Worm (Caenorhabditis elegans): ENCODE measurements around the gene F52D2.12.

The F52D2.12 gene

ce11 chrX:1977708-1978107 lies at the start of gene F52D2.12:
F52D2.12 (plus strand) TSS chrX:1978014.
- TF ChIP-seq nhr-67 (tag; optimal IDR thresholded peaks at IDR 0.05) (no peak), elt-3 (tag; optimal IDR thresholded peaks at IDR 0.05) (no peak), ceh-28 (tag; optimal IDR thresholded peaks at IDR 0.05) (no peak), lin-15B (tag; optimal IDR thresholded peaks at IDR 0.05) (no peak), nhr-43 (tag; optimal IDR thresholded peaks at IDR 0.05; ENCODE audit: poor library complexity, severe bottlenecking) (no peak), mdl-1 (tag; optimal IDR thresholded peaks at IDR 0.05) (no peak), zag-1 (tag; optimal IDR thresholded peaks at IDR 0.05) (no peak), nhr-25 (tag; optimal IDR thresholded peaks at IDR 0.05) (no peak), ztf-11 (tag; optimal IDR thresholded peaks at IDR 0.05) (no peak), nhr-28 (tag; optimal IDR thresholded peaks at IDR 0.05) (no peak), mml-1 (tag; optimal IDR thresholded peaks at IDR 0.05) (no peak), nhr-23 (tag; optimal IDR thresholded peaks at IDR 0.05) (no peak), elt-1 (tag; optimal IDR thresholded peaks at IDR 0.05) (no peak), skn-1 (tag; optimal IDR thresholded peaks at IDR 0.05) (no peak)

- TF ChIP-seq elt-3 (tag; optimal IDR thresholded peaks at IDR 0.05): no peak
- no peak for TF ChIP-seq ceh-16 (tag; optimal IDR thresholded peaks at IDR 0.05)
- no peak for TF ChIP-seq nfya-1 (tag; optimal IDR thresholded peaks at IDR 0.05; ENCODE audit: insufficient read depth)
- no peak for TF ChIP-seq lin-39 (tag; optimal IDR thresholded peaks at IDR 0.05)
- TF ChIP-seq ztf-4 (tag; optimal IDR thresholded peaks at IDR 0.05): no peak
- TF ChIP-seq ceh-28 (tag; optimal IDR thresholded peaks at IDR 0.05): no peak
- no peak for TF ChIP-seq egl-5 (tag; optimal IDR thresholded peaks at IDR 0.05)
- no peak for TF ChIP-seq nhr-67 (tag; optimal IDR thresholded peaks at IDR 0.05)
- TF ChIP-seq ceh-9 (tag; optimal IDR thresholded peaks at IDR 0.05): no peak
- no peak for TF ChIP-seq nhr-23 (tag; optimal IDR thresholded peaks at IDR 0.05)
- no peak for TF ChIP-seq nhr-76 (tag; optimal IDR thresholded peaks at IDR 0.05)
- no peak for TF ChIP-seq sea-2 (GFP tag; optimal IDR thresholded peaks at IDR 0.05)
- no peak for TF ChIP-seq zag-1 (tag; optimal IDR thresholded peaks at IDR 0.05)
- no peak for TF ChIP-seq unc-62 (GFP tag; optimal IDR thresholded peaks at IDR 0.05)
- TF ChIP-seq snpc-4 (tag; optimal IDR thresholded peaks at IDR 0.05): no peak
- no peak for TF ChIP-seq jun-1 (tag; optimal IDR thresholded peaks at IDR 0.05)
- TF ChIP-seq fos-1 (tag; optimal IDR thresholded peaks at IDR 0.05): no peak
- no peak for TF ChIP-seq aly-2 (tag; optimal IDR thresholded peaks at IDR 0.05)
- TF ChIP-seq elt-1 (tag; optimal IDR thresholded peaks at IDR 0.05): no peak
- TF ChIP-seq egl-27 (tag; optimal IDR thresholded peaks at IDR 0.05): no peak
These were observed 42.4 kb upstream of the F52D2.12 start for ce11 chrX:1935438-1935837.

ce11 chrX:1939248-1939647 lies 38.6 kb upstream of the F52D2.12 start:
- no peak for TF ChIP-seq fkh-10 (GFP tag; optimal IDR thresholded peaks at IDR 0.05)

DNA sequence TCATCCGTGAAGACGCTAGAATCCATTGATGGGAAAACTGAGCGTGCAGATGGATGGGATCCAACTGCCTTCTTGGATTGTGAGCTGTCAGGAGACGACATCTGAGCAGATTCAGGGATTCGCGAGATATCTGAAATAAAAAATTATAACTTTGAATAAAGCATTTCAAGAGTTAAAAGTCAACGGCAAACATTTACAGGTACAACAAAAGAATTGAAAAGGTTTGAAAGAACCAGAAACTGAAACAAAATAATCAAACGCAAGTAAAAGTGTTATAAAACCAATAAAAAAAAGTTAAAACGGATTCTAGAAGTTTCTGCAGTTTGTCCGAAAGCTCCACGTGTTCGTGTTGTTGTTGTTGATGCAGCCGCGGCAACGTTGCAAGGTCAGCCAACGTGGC lies 37.9 kb upstream of the F52D2.12 start, which contains the start of gene Y59E1A.4:
Y59E1A.4 (minus strand) TSS at position 101 of the 400 bp plus-strand sequence.
- TF ChIP-seq nhr-77 (tag; optimal IDR thresholded peaks at IDR 0.05) (no peak), eor-1 (tag; optimal IDR thresholded peaks at IDR 0.05) (no peak), pqm-1 (tag; optimal IDR thresholded peaks at IDR 0.05) (no peak), jun-1 (tag; optimal IDR thresholded peaks at IDR 0.05) (no peak), aly-2 (tag; optimal IDR thresholded peaks at IDR 0.05) (no peak), ztf-4 (tag; optimal IDR thresholded peaks at IDR 0.05) (no peak), fkh-2 (tag; optimal IDR thresholded peaks at IDR 0.05) (no peak), lin-15B (tag; optimal IDR thresholded peaks at IDR 0.05) (no peak)

- TF ChIP-seq R02D3.7 (tag; optimal IDR thresholded peaks at IDR 0.05) (no peak), ceh-9 (tag; optimal IDR thresholded peaks at IDR 0.05) (no peak), nhr-237 (tag; optimal IDR thresholded peaks at IDR 0.05) (no peak), nhr-76 (tag; optimal IDR thresholded peaks at IDR 0.05) (no peak), snpc-4 (tag; optimal IDR thresholded peaks at IDR 0.05) (no peak), daf-12 (tag; optimal IDR thresholded peaks at IDR 0.05) (no peak), nhr-11 (tag; optimal IDR thresholded peaks at IDR 0.05) (no peak), skn-1 (tag; optimal IDR thresholded peaks at IDR 0.05) (no peak), tbx-2 (tag; optimal IDR thresholded peaks at IDR 0.05) (no peak), ceh-28 (tag; optimal IDR thresholded peaks at IDR 0.05) (no peak), mdl-1 (tag; optimal IDR thresholded peaks at IDR 0.05) (no peak), pha-4 (tag; optimal IDR thresholded peaks at IDR 0.05) (no peak), fkh-10 (GFP tag; optimal IDR thresholded peaks at IDR 0.05) (no peak), ama-1 (optimal IDR thresholded peaks at IDR 0.05) (no peak), ZK546.5 (tag; optimal IDR thresholded peaks at IDR 0.05) (no peak), egl-5 (tag; optimal IDR thresholded peaks at IDR 0.05) (no peak)
These were observed 18.8 kb upstream of the F52D2.12 start for ce11 chrX:1959063-1959462.
